Fruit fly (Drosophila melanogaster) whole organism, embryonic: ENCODE measurements around the gene Acn.
A peak's percentile ranks its signal among the peaks of the same experiment; 100 is the strongest.

Source experiments
- Atf3 ChIP-seq: fragments of 200-800 bp; sonication (Bioruptor generic); optimal IDR thresholded peaks from 3 replicates; lab custom pipeline; 2016; ENCODE audit warnings: missing biosample characterization, missing genetic modification characterization
- BtbVII ChIP-seq: fragments of 200-800 bp; sonication (Bioruptor generic); optimal IDR thresholded peaks from 3 replicates; lab custom pipeline; 2017; ENCODE audit warnings: missing biosample characterization, mild to moderate bottlenecking, missing genetic modification characterization
- CG10267 ChIP-seq: fragments of 200-800 bp; sonication (Bioruptor generic); optimal IDR thresholded peaks from 2 replicates; lab custom pipeline; 2018; ENCODE audit warnings: missing biosample characterization, mild to moderate bottlenecking, missing genetic modification characterization, moderate library complexity
- CG10543 ChIP-seq: fragments of 200-800 bp; sonication (Bioruptor generic); optimal IDR thresholded peaks from 3 replicates; lab custom pipeline; 2017; ENCODE audit warnings: missing biosample characterization, mild to moderate bottlenecking, missing genetic modification characterization, moderate library complexity
- CG11504 ChIP-seq: fragments of 200-800 bp; sonication (Bioruptor generic); optimal IDR thresholded peaks from 3 replicates; lab custom pipeline; 2019; ENCODE audit warnings: missing biosample characterization, mild to moderate bottlenecking, missing genetic modification characterization, moderate library complexity
- CG12391 ChIP-seq: fragments of 200-800 bp; sonication (Bioruptor generic); optimal IDR thresholded peaks from 3 replicates; lab custom pipeline; 2018; ENCODE audit warnings: missing biosample characterization, mild to moderate bottlenecking, missing genetic modification characterization, moderate library complexity
- CG1529 ChIP-seq: fragments of 200-800 bp; sonication (Bioruptor generic); optimal IDR thresholded peaks from 3 replicates; lab custom pipeline; 2018; ENCODE audit warnings: missing biosample characterization, missing genetic modification characterization
- CG15696 ChIP-seq: fragments of 200-800 bp; sonication (Bioruptor generic); optimal IDR thresholded peaks from 2 replicates; lab custom pipeline; 2019; ENCODE audit warnings: missing biosample characterization, mild to moderate bottlenecking, missing genetic modification characterization, moderate library complexity
- CG16863 ChIP-seq: fragments of 200-800 bp; sonication (Bioruptor generic); optimal IDR thresholded peaks from 3 replicates; lab custom pipeline; 2016; ENCODE audit warnings: missing biosample characterization, missing genetic modification characterization
- CG17186 ChIP-seq: fragments of 200-800 bp; sonication (Bioruptor generic); optimal IDR thresholded peaks from 3 replicates; lab custom pipeline; 2017; ENCODE audit warnings: missing biosample characterization, missing genetic modification reagents, missing genetic modification characterization
- CG17829 ChIP-seq: fragments of 200-800 bp; optimal IDR thresholded peaks from 2 replicates; lab custom pipeline; 2019; ENCODE audit warnings: missing biosample characterization, mild to moderate bottlenecking, missing genetic modification characterization, moderate library complexity
- CG17912 ChIP-seq: fragments of 200-800 bp; sonication (Bioruptor generic); optimal IDR thresholded peaks from 2 replicates; lab custom pipeline; 2018; ENCODE audit warnings: missing biosample characterization, mild to moderate bottlenecking, missing genetic modification characterization
- CG34422 ChIP-seq: fragments of 200-800 bp; sonication (Bioruptor generic); IDR thresholded peaks from 3 replicates; pipeline ENCODE4 v1.3.6; 2022; ENCODE audit warnings: missing biosample characterization, missing genetic modification characterization
- CG4360 ChIP-seq: fragments of 200-800 bp; sonication (Bioruptor generic); IDR thresholded peaks from 2 replicates; pipeline ENCODE4 v1.3.6; 2022; ENCODE audit warnings: missing biosample characterization, missing genetic modification characterization
- CG4617 ChIP-seq: fragments of 200-800 bp; sonication (Bioruptor generic); optimal IDR thresholded peaks from 3 replicates; lab custom pipeline; 2016; ENCODE audit warnings: missing biosample characterization, missing genetic modification characterization, borderline replicate concordance
- CG7745 ChIP-seq: fragments of 200-800 bp; sonication (Bioruptor generic); optimal IDR thresholded peaks from 2 replicates; lab custom pipeline; 2018; ENCODE audit warnings: missing biosample characterization, mild to moderate bottlenecking, missing genetic modification characterization, moderate library complexity
- Ets65A ChIP-seq: fragments of 200-800 bp; sonication (Bioruptor generic); peaks from one replicate; lab custom pipeline; 2016; ENCODE audit warnings: missing biosample characterization, missing genetic modification characterization
- Ets97D ChIP-seq: fragments of 200-800 bp; sonication (Bioruptor generic); optimal IDR thresholded peaks from 3 replicates; lab custom pipeline; 2016; ENCODE audit warnings: missing biosample characterization, missing genetic modification characterization
- Fer1 ChIP-seq: fragments of 200-800 bp; sonication (Bioruptor generic); optimal IDR thresholded peaks from 2 replicates; lab custom pipeline; 2017; ENCODE audit warnings: missing biosample characterization, mild to moderate bottlenecking, missing genetic modification characterization
- HmgZ ChIP-seq: fragments of 200-800 bp; sonication (Bioruptor generic); optimal IDR thresholded peaks from 2 replicates; lab custom pipeline; 2018; ENCODE audit warnings: missing biosample characterization, mild to moderate bottlenecking, missing genetic modification characterization
- Lim3 ChIP-seq: fragments of 200-800 bp; sonication (Bioruptor generic); IDR thresholded peaks from 2 replicates; pipeline ENCODE4 v1.3.6; 2022; ENCODE audit warnings: missing biosample characterization, missing genetic modification characterization
- Nf-YC ChIP-seq: fragments of 200-800 bp; optimal IDR thresholded peaks from 3 replicates; lab custom pipeline; 2019; ENCODE audit warnings: missing biosample characterization, mild to moderate bottlenecking, missing genetic modification characterization, moderate library complexity
- Opbp ChIP-seq: fragments of 200-800 bp; sonication (Bioruptor generic); IDR thresholded peaks from 3 replicates; pipeline ENCODE4 v1.3.6; 2022; ENCODE audit warnings: missing biosample characterization, missing genetic modification characterization; ENCODE audit not compliant: partially characterized antibody
- PHDP ChIP-seq: fragments of 200-800 bp; sonication (Bioruptor generic); optimal IDR thresholded peaks from 3 replicates; lab custom pipeline; 2018; ENCODE audit warnings: missing biosample characterization, mild to moderate bottlenecking, missing genetic modification characterization, moderate library complexity
- Scr ChIP-seq: fragments of 200-800 bp; sonication (Bioruptor generic); IDR thresholded peaks from 2 replicates; pipeline ENCODE4 v1.3.6; 2022; ENCODE audit warnings: missing biosample characterization, missing genetic modification characterization; ENCODE audit not compliant: partially characterized antibody
- Sry-δ ChIP-seq: fragments of 200-800 bp; sonication (Bioruptor generic); optimal IDR thresholded peaks from 2 replicates; lab custom pipeline; 2016; ENCODE audit warnings: missing biosample characterization, missing genetic modification characterization
- Ssrp ChIP-seq: fragments of 200-800 bp; sonication (Bioruptor generic); optimal IDR thresholded peaks from 2 replicates; lab custom pipeline; 2018; ENCODE audit warnings: missing biosample characterization, mild to moderate bottlenecking, missing genetic modification characterization, moderate library complexity
- Xbp1 ChIP-seq: fragments of 200-800 bp; sonication (Bioruptor generic); optimal IDR thresholded peaks from 3 replicates; lab custom pipeline; 2016; ENCODE audit warnings: missing biosample characterization, mild to moderate bottlenecking, missing genetic modification characterization
- chinmo ChIP-seq: fragments of 200-800 bp; sonication (Bioruptor generic); IDR thresholded peaks from 4 replicates; pipeline ENCODE4 v1.3.6; 2022; ENCODE audit warnings: missing biosample characterization, missing genetic modification characterization; ENCODE audit not compliant: partially characterized antibody
- ci ChIP-seq: fragments of 200-800 bp; sonication (Bioruptor generic); IDR thresholded peaks from 3 replicates; pipeline ENCODE4 v1.3.6; 2022; ENCODE audit warnings: missing biosample characterization, missing genetic modification characterization
- dm ChIP-seq: fragments of 200-800 bp; sonication (Bioruptor generic); optimal IDR thresholded peaks from 3 replicates; lab custom pipeline; 2016; ENCODE audit warnings: missing biosample characterization, missing genetic modification characterization
- dpn ChIP-seq, 2 experiments: fragments of 200-800 bp; sonication (Bioruptor generic); optimal IDR thresholded peaks; 3 replicates each; lab custom pipeline; 2016; ENCODE audit warnings: missing biosample characterization in 2 of 2, missing genetic modification characterization in 2 of 2
- fru ChIP-seq: fragments of >200 bp; optimal IDR thresholded peaks from 2 replicates; lab custom pipeline; 2017
- gfzf ChIP-seq: fragments of 200-800 bp; sonication (Bioruptor generic); optimal IDR thresholded peaks from 2 replicates; lab custom pipeline; 2016; ENCODE audit warnings: missing biosample characterization, mild to moderate bottlenecking, missing genetic modification characterization, moderate library complexity
- insv ChIP-seq, 2 experiments: fragments of 200-800 bp; sonication (Bioruptor generic); optimal IDR thresholded peaks; 3 replicates each; lab custom pipeline; 2016 to 2018; ENCODE audit warnings: missing biosample characterization in 2 of 2, missing genetic modification characterization in 2 of 2
- jigr1 ChIP-seq: fragments of 200-800 bp; sonication (Bioruptor generic); IDR thresholded peaks from 3 replicates; pipeline ENCODE4 v1.3.6; 2022; ENCODE audit warnings: missing biosample characterization, missing genetic modification characterization
- nmo ChIP-seq: fragments of 200-800 bp; sonication (Bioruptor generic); optimal IDR thresholded peaks from 2 replicates; lab custom pipeline; 2018; ENCODE audit warnings: missing biosample characterization, mild to moderate bottlenecking, missing genetic modification characterization, moderate library complexity
- nom ChIP-seq: fragments of 200-800 bp; sonication (Bioruptor generic); optimal IDR thresholded peaks from 2 replicates; lab custom pipeline; 2017; ENCODE audit warnings: missing biosample characterization, missing genetic modification characterization, mild to moderate bottlenecking, moderate library complexity, missing genetic modification reagents
- pita ChIP-seq: fragments of 200-800 bp; sonication (Bioruptor generic); optimal IDR thresholded peaks from 2 replicates; lab custom pipeline; 2017; ENCODE audit warnings: missing biosample characterization, mild to moderate bottlenecking, missing genetic modification characterization
- pzg ChIP-seq: fragments of 200-800 bp; sonication (Bioruptor generic); optimal IDR thresholded peaks from 3 replicates; lab custom pipeline; 2018; ENCODE audit warnings: missing biosample characterization, mild to moderate bottlenecking, missing genetic modification characterization, moderate library complexity
- unc-4 ChIP-seq: fragments of 200-800 bp; sonication (Bioruptor generic); IDR thresholded peaks from 2 replicates; pipeline ENCODE4 v1.3.6; 2022; ENCODE audit warnings: missing biosample characterization, missing genetic modification characterization; ENCODE audit not compliant: partially characterized antibody
- z ChIP-seq: fragments of 200-800 bp; sonication (Bioruptor generic); IDR thresholded peaks from 3 replicates; pipeline ENCODE4 v1.3.6; 2022; ENCODE audit warnings: missing biosample characterization, missing genetic modification characterization

The Acn gene

dm6 chr2L:19053860-19054515 lies 8.8 kb downstream of the Acn start, which contains the start of gene CG10492 (continued):
- TF ChIP-seq CG10543 (GFP tag; lab: Kevin White, UChicago) (peak; percentile 28), dpn (GFP tag; optimal IDR thresholded peaks at IDR 0.05; lab: Kevin White, UChicago) (no peak), CG15696 (no peak), CG17186 (GFP tag; lab: Kevin White, UChicago) (peak; percentile 31), Ets97D (GFP tag; lab: Kevin White, UChicago) (peak; percentile 65), PHDP (tag; lab: Kevin White, UChicago) (no peak), HmgZ (tag; lab: Kevin White, UChicago) (peak; percentile 15), Scr (GFP tag; lab: Robert Waterston, UW) (no peak), Atf3 (GFP tag; lab: Kevin White, UChicago) (no peak), Ets65A (peak; percentile 80), chinmo (GFP tag; lab: Robert Waterston, UW) (peak; percentile 73; the same call in 1 of the 4 replicates), CG16863 (GFP tag; lab: Kevin White, UChicago) (no peak), Xbp1 (GFP tag; lab: Kevin White, UChicago) (no peak), nom (GFP tag; lab: Kevin White, UChicago) (peak; percentile 28), CG17912 (GFP tag; lab: Kevin White, UChicago) (no peak), CG10267 (tag; lab: Kevin White, UChicago) (peak; percentile 66), Nf-YC (tag; lab: Kevin White, UChicago) (peak; percentile 44), Fer1 (GFP tag; lab: Kevin White, UChicago) (peak; percentile 24), jigr1 (no peak), z (GFP tag; lab: Robert Waterston, UW) (0 out of 3 replicates have a peak, but pooled peaks have one; percentile 14), CG12391 (tag; lab: Kevin White, UChicago) (peak; percentile 7), Lim3 (no peak), CG34422 (GFP tag; lab: Robert Waterston, UW) (peak; percentile 83), CG4617 (GFP tag; lab: Kevin White, UChicago) (peak; percentile 92), nmo (GFP tag; lab: Kevin White, UChicago) (peak; percentile 45), fru (lab: Kevin White, UChicago) (peak; percentile 44), CG4360 (GFP tag; lab: Robert Waterston, UW) (no peak), Opbp (GFP tag; lab: Robert Waterston, UW) (peak; percentile 51; the same call in 1 of the 3 replicates), pita (GFP tag; lab: Kevin White, UChicago) (no peak), CG17829 (tag; lab: Kevin White, UChicago) (peak; percentile 23), CG11504 (tag; lab: Kevin White, UChicago) (peak; percentile 26), dm (GFP tag; lab: Kevin White, UChicago) (peak; percentile 60), BtbVII (GFP tag; lab: Kevin White, UChicago) (no peak), ci (GFP tag; lab: Robert Waterston, UW) (peak; percentile 49; the same call in 1 of the 3 replicates), insv (GFP tag; optimal IDR thresholded peaks at IDR 0.05; lab: Kevin White, UChicago) (peak in 1 of 2 experiments; percentile 32), Ssrp (tag; lab: Kevin White, UChicago) (no peak), CG7745 (tag; lab: Kevin White, UChicago) (no peak), Sry-δ (GFP tag; lab: Kevin White, UChicago) (peak; percentile 52), unc-4 (GFP tag; lab: Robert Waterston, UW) (no peak), gfzf (GFP tag; lab: Kevin White, UChicago) (peak; percentile 91), CG1529 (GFP tag; lab: Kevin White, UChicago) (no peak), pzg (GFP tag; lab: Kevin White, UChicago) (peak; percentile 73)
